Worm (Caenorhabditis elegans) whole organism, mixed stage, embryonic: ENCODE data around the gene acbp-4.

Experiments used
- elt-3 ChIP-seq: fragments of 150-350 bp; optimal IDR thresholded peaks from 2 replicates; lab custom pipeline; 2014; ENCODE audit warnings: missing biosample characterization, missing genetic modification characterization
- ham-2 ChIP-seq: fragments of 200-800 bp; sonication (Bioruptor generic); optimal IDR thresholded peaks from 2 replicates; lab custom pipeline; 2018; ENCODE audit warnings: mild to moderate bottlenecking, missing genetic modification characterization, missing compliant biosample characterization
- mab-5 ChIP-seq: fragments of 150-350 bp; optimal IDR thresholded peaks from 2 replicates; lab custom pipeline; 2014; ENCODE audit warnings: missing biosample characterization, missing genetic modification characterization
- nhr-12 ChIP-seq: fragments of 150-350 bp; optimal IDR thresholded peaks from 2 replicates; lab custom pipeline; 2014; ENCODE audit warnings: missing biosample characterization, missing genetic modification characterization
- nhr-76 ChIP-seq: sonication (generic microtip); optimal IDR thresholded peaks from 2 replicates; lab custom pipeline; 2017; ENCODE audit warnings: missing biosample characterization, missing genetic modification characterization
- pha-4 ChIP-seq: fragments of 150-350 bp; optimal IDR thresholded peaks from 2 replicates; lab custom pipeline; 2018; ENCODE audit warnings: missing biosample characterization, missing genetic modification reagents, missing genetic modification characterization
- snpc-4 ChIP-seq: fragments of 150-350 bp; optimal IDR thresholded peaks from 2 replicates; lab custom pipeline; 2014; ENCODE audit warnings: missing biosample characterization, missing genetic modification characterization
- tbx-8 ChIP-seq: fragments of 200-800 bp; sonication (Bioruptor generic); optimal IDR thresholded peaks from 2 replicates; lab custom pipeline; 2018; ENCODE audit warnings: mild to moderate bottlenecking, missing genetic modification characterization, moderate library complexity, missing compliant biosample characterization
- unc-120 ChIP-seq: sonication (generic microtip); optimal IDR thresholded peaks from 2 replicates; lab custom pipeline; 2017; ENCODE audit warnings: missing genetic modification characterization, missing compliant biosample characterization; ENCODE audit not compliant: poor library complexity, severe bottlenecking
- unc-39 ChIP-seq: fragments of 150-350 bp; optimal IDR thresholded peaks from 2 replicates; lab custom pipeline; 2014; ENCODE audit warnings: missing biosample characterization, missing genetic modification characterization
- unc-62 ChIP-seq: fragments of 150-350 bp; optimal IDR thresholded peaks from 2 replicates; lab custom pipeline; 2014; ENCODE audit warnings: missing biosample characterization, missing genetic modification reagents, missing genetic modification characterization
- ztf-11 ChIP-seq: fragments of 150-350 bp; optimal IDR thresholded peaks from 2 replicates; lab custom pipeline; 2014; ENCODE audit warnings: missing biosample characterization, missing genetic modification characterization

- TF ChIP-seq pha-4 (no peak), unc-62 (GFP tag; lab: Kevin White, UChicago) (no peak), mab-5 (tag; lab: Kevin White, UChicago) (no peak), unc-120 (tag; lab: Kevin White, UChicago) (no peak), snpc-4 (tag; lab: Kevin White, UChicago) (no peak), unc-39 (tag; lab: Kevin White, UChicago) (no peak), nhr-76 (tag; lab: Kevin White, UChicago) (no peak), elt-3 (no peak), ham-2 (GFP tag; lab: Kevin White, UChicago) (no peak), nhr-12 (tag; lab: Kevin White, UChicago) (no peak), tbx-8 (no peak), ztf-11 (tag; lab: Kevin White, UChicago) (no peak)
These were observed 14.4 kb upstream of the acbp-4 start for ce11 chrIII:7323331-7323730.
